Fruit fly (Drosophila melanogaster) whole organism, embryonic: ENCODE measurements around the gene Rad9.
A peak's percentile ranks its signal among the peaks of the same experiment; 100 is the strongest.

Experiments
- Ada2b ChIP-seq: fragments of 200-800 bp; sonication (Bioruptor generic); IDR thresholded peaks from 2 replicates; pipeline ENCODE4 v1.3.6; 2022; ENCODE audit warnings: missing biosample characterization, missing genetic modification characterization
- Atf6 ChIP-seq: fragments of 200-800 bp; sonication (Bioruptor generic); IDR thresholded peaks from 2 replicates; pipeline ENCODE4 v1.3.6; 2022; ENCODE audit warnings: missing biosample characterization, missing genetic modification characterization
- CG10267 ChIP-seq: fragments of 200-800 bp; sonication (Bioruptor generic); optimal IDR thresholded peaks from 2 replicates; lab custom pipeline; 2018; ENCODE audit warnings: missing biosample characterization, mild to moderate bottlenecking, missing genetic modification characterization, moderate library complexity
- CG11085 ChIP-seq: fragments of 200-800 bp; sonication (Bioruptor generic); IDR thresholded peaks from 2 replicates; pipeline ENCODE4 v1.3.6; 2022; ENCODE audit warnings: missing biosample characterization, missing genetic modification characterization
- CG14710 ChIP-seq: fragments of 200-800 bp; sonication (Bioruptor generic); optimal IDR thresholded peaks from 3 replicates; lab custom pipeline; 2019; ENCODE audit warnings: missing biosample characterization, mild to moderate bottlenecking, missing genetic modification characterization, moderate library complexity
- CG17186 ChIP-seq: fragments of 200-800 bp; sonication (Bioruptor generic); optimal IDR thresholded peaks from 3 replicates; lab custom pipeline; 2017; ENCODE audit warnings: missing biosample characterization, missing genetic modification reagents, missing genetic modification characterization
- CG17328 ChIP-seq: fragments of 200-800 bp; sonication (Bioruptor generic); IDR thresholded peaks from 2 replicates; pipeline ENCODE4 v1.3.6; 2022; ENCODE audit warnings: missing biosample characterization, missing genetic modification characterization
- CG18476 ChIP-seq: fragments of 200-800 bp; sonication (Bioruptor generic); optimal IDR thresholded peaks from 2 replicates; lab custom pipeline; 2016; ENCODE audit warnings: missing biosample characterization, mild to moderate bottlenecking, missing genetic modification characterization
- CG18764 ChIP-seq: fragments of 200-800 bp; sonication (Bioruptor generic); optimal IDR thresholded peaks from 3 replicates; lab custom pipeline; 2016; ENCODE audit warnings: missing biosample characterization, missing genetic modification characterization
- CG3163 ChIP-seq: fragments of 200-800 bp; sonication (Bioruptor generic); optimal IDR thresholded peaks from 3 replicates; lab custom pipeline; 2016; ENCODE audit warnings: missing biosample characterization, missing genetic modification characterization
- CG32532 ChIP-seq: fragments of 200-800 bp; sonication (Bioruptor generic); IDR thresholded peaks from 2 replicates; pipeline ENCODE4 v1.3.6; 2022; ENCODE audit warnings: missing biosample characterization, missing genetic modification characterization
- CG4424 ChIP-seq: fragments of 200-800 bp; sonication (Bioruptor generic); optimal IDR thresholded peaks from 3 replicates; lab custom pipeline; 2016; ENCODE audit warnings: missing biosample characterization, missing genetic modification characterization
- CG4854 ChIP-seq: fragments of 200-800 bp; sonication (Bioruptor generic); optimal IDR thresholded peaks from 2 replicates; lab custom pipeline; 2016; ENCODE audit warnings: missing biosample characterization, missing genetic modification characterization, inconsistent platforms
- CG6175 ChIP-seq: fragments of 200-800 bp; sonication (Bioruptor generic); IDR thresholded peaks from 3 replicates; pipeline ENCODE4 v1.3.6; 2022; ENCODE audit warnings: missing biosample characterization, missing genetic modification characterization
- CG7839 ChIP-seq: fragments of 200-800 bp; sonication (Bioruptor generic); optimal IDR thresholded peaks from 3 replicates; lab custom pipeline; 2018; ENCODE audit warnings: missing biosample characterization, mild to moderate bottlenecking, missing genetic modification characterization, moderate library complexity
- CG7987 ChIP-seq: fragments of 200-800 bp; sonication (Bioruptor generic); optimal IDR thresholded peaks from 2 replicates; lab custom pipeline; 2018; ENCODE audit warnings: missing biosample characterization, mild to moderate bottlenecking, missing genetic modification characterization, moderate library complexity
- CG8924 ChIP-seq: fragments of 200-800 bp; optimal IDR thresholded peaks from 3 replicates; lab custom pipeline; 2019; ENCODE audit warnings: missing biosample characterization, mild to moderate bottlenecking, missing genetic modification characterization, moderate library complexity
- CHES-1-like ChIP-seq: fragments of 200-800 bp; sonication (Bioruptor generic); optimal IDR thresholded peaks from 2 replicates; lab custom pipeline; 2016; ENCODE audit warnings: missing biosample characterization, missing genetic modification characterization
- Camta ChIP-seq: fragments of 200-800 bp; sonication (Bioruptor generic); optimal IDR thresholded peaks from 2 replicates; lab custom pipeline; 2016; ENCODE audit warnings: missing biosample characterization, missing genetic modification characterization
- Dad ChIP-seq: fragments of 200-800 bp; sonication (Bioruptor generic); optimal IDR thresholded peaks from 3 replicates; lab custom pipeline; 2016; ENCODE audit warnings: missing biosample characterization, missing genetic modification characterization
- Dek ChIP-seq: fragments of 200-800 bp; sonication (Bioruptor generic); optimal IDR thresholded peaks from 3 replicates; lab custom pipeline; 2019; ENCODE audit warnings: missing biosample characterization, mild to moderate bottlenecking, missing genetic modification characterization, moderate library complexity
- Dip2 ChIP-seq: fragments of 200-800 bp; sonication (Bioruptor generic); IDR thresholded peaks from 2 replicates; pipeline ENCODE4 v1.3.6; 2022; ENCODE audit warnings: missing biosample characterization, missing genetic modification characterization
- Ets65A ChIP-seq: fragments of 200-800 bp; sonication (Bioruptor generic); peaks from one replicate; lab custom pipeline; 2016; ENCODE audit warnings: missing biosample characterization, missing genetic modification characterization
- Fer2 ChIP-seq: fragments of 200-800 bp; sonication (Bioruptor generic); optimal IDR thresholded peaks from 2 replicates; lab custom pipeline; 2018; ENCODE audit warnings: missing biosample characterization, mild to moderate bottlenecking, missing genetic modification characterization, moderate library complexity
- HLH54F ChIP-seq: fragments of 200-800 bp; sonication (Bioruptor generic); optimal IDR thresholded peaks from 3 replicates; lab custom pipeline; 2016; ENCODE audit warnings: missing biosample characterization, missing genetic modification characterization
- Myb ChIP-seq: fragments of 200-800 bp; sonication (Bioruptor generic); optimal IDR thresholded peaks from 2 replicates; lab custom pipeline; 2016; ENCODE audit warnings: missing biosample characterization, missing genetic modification characterization
- NC2β ChIP-seq: fragments of 200-800 bp; sonication (Bioruptor generic); optimal IDR thresholded peaks from 2 replicates; lab custom pipeline; 2016; ENCODE audit warnings: missing biosample characterization, missing genetic modification characterization
- Pdp1 ChIP-seq, 2 experiments: fragments of 200-800 bp; sonication (Bioruptor generic); optimal IDR thresholded peaks; 3 replicates each; lab custom pipeline; 2016; ENCODE audit warnings: missing biosample characterization in 2 of 2, missing genetic modification characterization in 2 of 2, mild to moderate bottlenecking in 1 of 2, moderate library complexity in 1 of 2
- Sry-δ ChIP-seq: fragments of 200-800 bp; sonication (Bioruptor generic); optimal IDR thresholded peaks from 2 replicates; lab custom pipeline; 2016; ENCODE audit warnings: missing biosample characterization, missing genetic modification characterization
- Ssrp ChIP-seq: fragments of 200-800 bp; sonication (Bioruptor generic); optimal IDR thresholded peaks from 2 replicates; lab custom pipeline; 2018; ENCODE audit warnings: missing biosample characterization, mild to moderate bottlenecking, missing genetic modification characterization, moderate library complexity
- abd-A ChIP-seq: fragments of 200-800 bp; sonication (Bioruptor generic); optimal IDR thresholded peaks from 3 replicates; lab custom pipeline; 2019; ENCODE audit warnings: missing biosample characterization, mild to moderate bottlenecking, missing genetic modification characterization, moderate library complexity
- al ChIP-seq: fragments of 200-800 bp; sonication (Bioruptor generic); IDR thresholded peaks from 2 replicates; pipeline ENCODE4 v1.3.6; 2022; ENCODE audit warnings: missing biosample characterization, missing genetic modification characterization
- ara ChIP-seq: fragments of 200-800 bp; sonication (Bioruptor generic); IDR thresholded peaks from 2 replicates; pipeline ENCODE4 v1.3.6; 2022; ENCODE audit warnings: missing biosample characterization, missing genetic modification characterization
- bcd ChIP-seq: fragments of 200-800 bp; sonication (Bioruptor generic); optimal IDR thresholded peaks from 2 replicates; lab custom pipeline; 2017; ENCODE audit warnings: missing biosample characterization, mild to moderate bottlenecking, missing genetic modification characterization
- cg ChIP-seq: fragments of 200-800 bp; sonication (Bioruptor generic); optimal IDR thresholded peaks from 3 replicates; lab custom pipeline; 2019; ENCODE audit warnings: missing biosample characterization, mild to moderate bottlenecking, missing genetic modification characterization, moderate library complexity
- chif ChIP-seq, 2 experiments: fragments of 200-800 bp; sonication (Bioruptor generic); optimal IDR thresholded peaks; 3 replicates each; lab custom pipeline; 2016; ENCODE audit warnings: missing biosample characterization in 2 of 2, missing genetic modification characterization in 2 of 2
- chinmo ChIP-seq: fragments of 200-800 bp; sonication (Bioruptor generic); IDR thresholded peaks from 4 replicates; pipeline ENCODE4 v1.3.6; 2022; ENCODE audit warnings: missing biosample characterization, missing genetic modification characterization; ENCODE audit not compliant: partially characterized antibody
- crp ChIP-seq, 2 experiments: fragments of 200-800 bp; sonication (Bioruptor generic); optimal IDR thresholded peaks; 2 replicates in 1 of 2; 3 replicates in 1 of 2; lab custom pipeline; 2017; ENCODE audit warnings: missing biosample characterization in 2 of 2, missing genetic modification characterization in 2 of 2, mild to moderate bottlenecking in 1 of 2, moderate library complexity in 1 of 2
- da ChIP-seq: fragments of 200-800 bp; sonication (Bioruptor generic); optimal IDR thresholded peaks from 2 replicates; lab custom pipeline; 2016; ENCODE audit warnings: missing biosample characterization, missing genetic modification characterization
- gem ChIP-seq: fragments of 200-800 bp; sonication (Bioruptor generic); optimal IDR thresholded peaks from 2 replicates; lab custom pipeline; 2019; ENCODE audit warnings: missing biosample characterization, mild to moderate bottlenecking, missing genetic modification characterization, moderate library complexity
- her ChIP-seq: fragments of 200-800 bp; sonication (Bioruptor generic); optimal IDR thresholded peaks from 2 replicates; lab custom pipeline; 2016; ENCODE audit warnings: missing biosample characterization, missing genetic modification characterization
- jumu ChIP-seq: fragments of 200-800 bp; sonication (Bioruptor generic); optimal IDR thresholded peaks from 3 replicates; lab custom pipeline; 2016; ENCODE audit warnings: missing biosample characterization, missing genetic modification characterization
- kah ChIP-seq: fragments of 200-800 bp; sonication (Bioruptor generic); optimal IDR thresholded peaks from 2 replicates; lab custom pipeline; 2018; ENCODE audit warnings: missing biosample characterization, mild to moderate bottlenecking, missing genetic modification characterization
- ken ChIP-seq: fragments of 200-800 bp; sonication (Bioruptor generic); IDR thresholded peaks from 3 replicates; pipeline ENCODE4 v1.3.6; 2022; ENCODE audit warnings: missing biosample characterization, missing genetic modification characterization
- p53 ChIP-seq: fragments of 200-800 bp; sonication (Bioruptor generic); optimal IDR thresholded peaks from 2 replicates; lab custom pipeline; 2016; ENCODE audit warnings: missing biosample characterization, missing genetic modification characterization
- ranshi ChIP-seq: fragments of 200-800 bp; sonication (Bioruptor generic); IDR thresholded peaks from 2 replicates; pipeline ENCODE4 v1.3.6; 2022; ENCODE audit warnings: missing biosample characterization, missing genetic modification characterization
- repo ChIP-seq: fragments of 200-800 bp; sonication (Bioruptor generic); optimal IDR thresholded peaks from 2 replicates; lab custom pipeline; 2016; ENCODE audit warnings: missing biosample characterization, missing genetic modification characterization
- row ChIP-seq: fragments of 200-800 bp; sonication (Bioruptor generic); IDR thresholded peaks from 3 replicates; pipeline ENCODE4 v1.3.6; 2022; ENCODE audit warnings: missing biosample characterization, missing genetic modification characterization
- sqz ChIP-seq: fragments of 200-800 bp; sonication (Bioruptor generic); optimal IDR thresholded peaks from 3 replicates; lab custom pipeline; 2018; ENCODE audit warnings: missing biosample characterization, mild to moderate bottlenecking, missing genetic modification characterization
- unc-4 ChIP-seq: fragments of 200-800 bp; sonication (Bioruptor generic); IDR thresholded peaks from 2 replicates; pipeline ENCODE4 v1.3.6; 2022; ENCODE audit warnings: missing biosample characterization, missing genetic modification characterization; ENCODE audit not compliant: partially characterized antibody
- zfh2 ChIP-seq: fragments of 200-800 bp; sonication (Bioruptor generic); optimal IDR thresholded peaks from 2 replicates; lab custom pipeline; 2016; ENCODE audit warnings: missing biosample characterization, missing genetic modification characterization

The Rad9 gene

dm6 chr3L:18870027-18870426 is 2.3 kb downstream of the Rad9 start, which contains the start of gene Blos3 (continued):
- TF ChIP-seq CG18764 (GFP tag; lab: Kevin White, UChicago) (peak; percentile 19), Fer2 (tag; lab: Kevin White, UChicago) (no peak), Camta (peak; percentile 37), Dad (GFP tag; lab: Kevin White, UChicago) (peak; percentile 15), chif (GFP tag; optimal IDR thresholded peaks at IDR 0.05; lab: Kevin White, UChicago) (peak; percentile 7 to 13), Ssrp (peak; percentile 39), abd-A (tag; lab: Kevin White, UChicago) (no peak), chinmo (GFP tag; lab: Robert Waterston, UW) (peak; percentile 69; the same call in 3 of the 4 replicates), crp (GFP tag; optimal IDR thresholded peaks at IDR 0.05; lab: Kevin White, UChicago) (peak in 1 of 2 experiments; percentile 35), ara (GFP tag; lab: Robert Waterston, UW) (no peak), Dip2 (GFP tag; lab: Robert Waterston, UW) (no peak), her (GFP tag; lab: Kevin White, UChicago) (peak; percentile 39), p53 (GFP tag; lab: Kevin White, UChicago) (peak; percentile 4), CG6175 (GFP tag; lab: Robert Waterston, UW) (no peak), CG8924 (peak; percentile 58), CG4854 (GFP tag; lab: Kevin White, UChicago) (peak; percentile 52), ken (GFP tag; lab: Robert Waterston, UW) (peak; percentile 67; the same call in 1 of the 3 replicates), CG4424 (GFP tag; lab: Kevin White, UChicago) (peak; percentile 29), CG17186 (GFP tag; lab: Kevin White, UChicago) (no peak), Pdp1 (GFP tag; optimal IDR thresholded peaks at IDR 0.05; lab: Kevin White, UChicago) (peak in 1 of 2 experiments; percentile 49), da (GFP tag; lab: Kevin White, UChicago) (no peak), Myb (GFP tag; lab: Kevin White, UChicago) (peak; percentile 27), gem (tag; lab: Kevin White, UChicago) (peak; percentile 76), repo (GFP tag; lab: Kevin White, UChicago) (peak; percentile 32), ranshi (GFP tag; lab: Robert Waterston, UW) (0 out of 2 replicates have a peak, but pooled peaks have one; percentile 20), Atf6 (peak; percentile 41), zfh2 (GFP tag; lab: Kevin White, UChicago) (peak; percentile 65), Ets65A (GFP tag; lab: Kevin White, UChicago) (peak; percentile 88), CG14710 (tag; lab: Kevin White, UChicago) (peak; percentile 34), cg (GFP tag; lab: Kevin White, UChicago) (no peak), CG18476 (GFP tag; lab: Kevin White, UChicago) (peak; percentile 21), jumu (GFP tag; lab: Kevin White, UChicago) (peak; percentile 53), Sry-δ (peak; percentile 29), CG11085 (GFP tag; lab: Robert Waterston, UW) (0 out of 2 replicates have a peak, but pooled peaks have one; percentile 27), CG7987 (peak; percentile 46), CG3163 (GFP tag; lab: Kevin White, UChicago) (peak; percentile 12), CG32532 (0 out of 2 replicates have a peak, but pooled peaks have one; percentile 16), bcd (GFP tag; lab: Kevin White, UChicago) (peak; percentile 24), kah (GFP tag; lab: Kevin White, UChicago) (peak; percentile 69), al (GFP tag; lab: Robert Waterston, UW) (peak; percentile 15; the same call in 1 of the 2 replicates), CG10267 (peak; percentile 36), Ada2b (GFP tag; lab: Robert Waterston, UW) (peak; percentile 35; the same call in 1 of the 2 replicates), Dek (tag; lab: Kevin White, UChicago) (peak; percentile 3), HLH54F (GFP tag; lab: Kevin White, UChicago) (peak; percentile 19), CG7839 (tag; lab: Kevin White, UChicago) (no peak), sqz (GFP tag; lab: Kevin White, UChicago) (no peak), NC2β (peak; percentile 68), CG17328 (peak; percentile 27; the same call in 1 of the 2 replicates), row (peak; percentile 67), CHES-1-like (GFP tag; lab: Kevin White, UChicago) (peak; percentile 7), unc-4 (GFP tag; lab: Robert Waterston, UW) (no peak)
